Worm (Caenorhabditis elegans): ENCODE data around the gene C05C8.7.

Gene C05C8.7

DNA sequence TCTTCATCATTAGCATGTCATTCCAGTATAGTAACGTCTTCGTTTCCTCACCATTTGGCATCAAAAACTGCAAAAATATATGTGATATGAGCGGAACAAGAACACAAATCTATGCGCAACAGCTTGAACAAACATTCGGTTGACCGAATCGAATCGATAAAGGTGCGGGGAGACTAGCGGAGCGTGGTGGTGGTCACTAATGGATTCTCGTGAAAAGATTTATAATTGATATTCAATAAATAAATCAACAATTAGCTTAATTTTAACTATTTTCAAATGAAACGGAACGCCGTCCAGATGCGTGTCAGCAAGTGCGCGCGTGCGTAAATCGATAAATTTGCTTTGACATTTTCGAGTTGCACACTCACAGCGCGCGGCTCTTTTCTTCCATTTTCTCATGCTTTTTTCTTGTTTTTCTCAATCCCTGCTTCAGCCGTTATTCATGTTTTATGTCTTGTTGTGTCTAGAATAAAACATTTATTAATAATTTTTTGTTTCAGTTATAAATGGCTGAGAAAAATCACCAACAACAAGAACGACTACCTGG lies 25.8 kb downstream of the C05C8.7 start, which contains the start of the genes C13F10.8, C13F10.6 and kxd-1:
C13F10.8 (minus strand) TSS at position 51 of the 547 bp plus-strand sequence.
C13F10.6 (minus strand) TSS at position 67 of the 547 bp plus-strand sequence.
kxd-1 (plus strand) TSS at position 497 of the 547 bp plus-strand sequence.
- TF ChIP-seq hmg-4 (GFP tag; optimal IDR thresholded peaks at IDR 0.05) = peak; percentile 4
- TF ChIP-seq scrt-1 (GFP tag; IDR thresholded peaks at IDR 0.05) = no peak
- TF ChIP-seq tbx-11 (GFP tag; IDR thresholded peaks at IDR 0.05) = no peak

DNA sequence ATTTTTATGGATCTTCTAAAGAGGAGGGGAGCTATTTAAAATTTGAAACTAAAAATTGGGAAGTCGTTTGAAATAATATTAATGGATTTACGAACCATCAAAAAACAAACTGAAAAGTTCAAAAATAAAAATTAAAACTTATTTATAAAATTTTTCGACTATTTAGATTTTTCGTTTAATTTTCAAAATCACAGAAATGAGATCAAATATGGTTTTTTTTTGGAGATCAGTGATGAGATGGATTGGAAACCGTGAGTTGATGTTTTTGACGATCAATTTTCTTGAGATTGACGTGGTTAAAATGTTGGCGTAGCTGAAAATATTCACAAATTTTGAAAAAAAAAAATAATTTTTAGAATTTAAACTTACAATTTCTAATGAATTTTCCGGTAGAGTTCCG lies 27.9 kb downstream of the C05C8.7 start, which contains the start of gene C13F10.5:
C13F10.5 (minus strand) TSS at position 101 of the 400 bp plus-strand sequence.
- no peak for TF ChIP-seq hnd-1 (tag; optimal IDR thresholded peaks at IDR 0.05)
- TF ChIP-seq F13C5.2 (tag; optimal IDR thresholded peaks at IDR 0.05) = no peak
- no peak for TF ChIP-seq hmg-4 (GFP tag; optimal IDR thresholded peaks at IDR 0.05)
- TF ChIP-seq tbx-37 (GFP tag; conservative IDR thresholded peaks at IDR 0.05) = no peak
- TF ChIP-seq tbx-11 (GFP tag; IDR thresholded peaks at IDR 0.05) = no peak
- no peak for TF ChIP-seq flt-1 (GFP tag; IDR thresholded peaks at IDR 0.05)
- no peak for TF ChIP-seq ets-7 (tag; optimal IDR thresholded peaks at IDR 0.05)
- TF ChIP-seq hmbx-1 (tag; optimal IDR thresholded peaks at IDR 0.05) = no peak
- TF ChIP-seq B0310.2 (tag; optimal IDR thresholded peaks at IDR 0.05) = no peak
- TF ChIP-seq sea-1 (GFP tag; conservative IDR thresholded peaks at IDR 0.05) = no peak
- no peak for TF ChIP-seq aly-1 (tag; optimal IDR thresholded peaks at IDR 0.05)
- no peak for TF ChIP-seq ceh-13 (GFP tag; optimal IDR thresholded peaks at IDR 0.05)

- TF ChIP-seq ama-1 (optimal IDR thresholded peaks at IDR 0.05) (no peak), ceh-13 (GFP tag; optimal IDR thresholded peaks at IDR 0.05) (no peak), aly-1 (tag; optimal IDR thresholded peaks at IDR 0.05) (no peak), hmbx-1 (tag; optimal IDR thresholded peaks at IDR 0.05) (no peak), tbx-11 (GFP tag; IDR thresholded peaks at IDR 0.05) (no peak), ets-7 (tag; optimal IDR thresholded peaks at IDR 0.05) (no peak), tra-4 (tag; optimal IDR thresholded peaks at IDR 0.05) (no peak), B0310.2 (tag; optimal IDR thresholded peaks at IDR 0.05) (no peak), ceh-36 (tag; optimal IDR thresholded peaks at IDR 0.05) (no peak), hnd-1 (tag; optimal IDR thresholded peaks at IDR 0.05) (no peak), F13C5.2 (tag; optimal IDR thresholded peaks at IDR 0.05) (no peak), scrt-1 (GFP tag; IDR thresholded peaks at IDR 0.05) (no peak), hmg-4 (GFP tag; optimal IDR thresholded peaks at IDR 0.05) (no peak), tbx-37 (GFP tag; conservative IDR thresholded peaks at IDR 0.05) (no peak), pes-1 (GFP tag; IDR thresholded peaks at IDR 0.05) (no peak)
Measured at ce11 chrV:7216016-7216415, 30.8 kb downstream of the C05C8.7 start.

DNA sequence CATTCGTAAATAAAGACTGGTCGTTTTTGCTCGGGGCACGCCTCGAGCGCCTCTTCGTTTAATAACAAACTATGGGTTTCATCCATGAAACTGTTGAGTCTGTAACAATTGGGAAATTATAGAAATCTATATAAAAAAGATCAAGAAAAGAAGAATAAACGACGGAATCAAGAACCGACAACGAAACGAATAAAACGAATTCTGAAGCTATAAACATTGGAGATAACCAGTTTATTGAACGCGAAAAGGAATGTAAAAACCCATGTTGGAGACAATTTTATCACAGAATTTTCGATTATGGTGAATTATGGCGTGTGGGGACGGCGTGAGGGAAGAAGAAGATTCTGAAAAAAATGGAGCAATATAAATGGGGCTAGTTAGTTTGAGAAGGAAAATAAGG lies 32.0 kb downstream of the C05C8.7 start, which contains the start of gene soap-1:
soap-1 (minus strand) TSS at position 101 of the 400 bp plus-strand sequence.
- TF ChIP-seq F13C5.2 (tag; optimal IDR thresholded peaks at IDR 0.05) (no peak), hnd-1 (tag; optimal IDR thresholded peaks at IDR 0.05) (no peak), ets-7 (tag; optimal IDR thresholded peaks at IDR 0.05) (no peak), tbx-11 (GFP tag; IDR thresholded peaks at IDR 0.05) (no peak), sea-1 (GFP tag; conservative IDR thresholded peaks at IDR 0.05) (no peak), tra-4 (tag; optimal IDR thresholded peaks at IDR 0.05) (no peak), flt-1 (GFP tag; IDR thresholded peaks at IDR 0.05) (no peak), ceh-13 (GFP tag; optimal IDR thresholded peaks at IDR 0.05) (no peak), aly-1 (tag; optimal IDR thresholded peaks at IDR 0.05) (no peak), ama-1 (optimal IDR thresholded peaks at IDR 0.05) (no peak), scrt-1 (GFP tag; IDR thresholded peaks at IDR 0.05) (no peak)

DNA sequence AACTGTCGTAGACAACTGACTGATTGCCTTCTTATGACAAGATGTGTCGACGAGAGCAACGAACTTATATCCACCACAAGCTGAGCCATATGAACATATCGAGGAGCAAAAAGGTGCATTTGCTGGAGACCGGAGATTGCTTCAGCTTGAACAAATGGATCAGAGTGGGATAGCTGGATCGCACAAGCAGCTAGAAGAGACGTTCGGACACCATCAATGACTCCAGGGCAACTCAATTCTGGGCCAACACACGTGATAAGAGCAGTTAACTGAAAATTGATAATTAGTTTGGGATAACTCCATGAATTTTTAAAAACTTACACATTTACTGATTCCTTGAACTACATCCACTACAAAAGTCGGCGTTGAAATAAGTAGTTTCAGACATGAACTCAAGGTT lies 37.8 kb downstream of the C05C8.7 start:
- TF ChIP-seq ceh-36 (tag; optimal IDR thresholded peaks at IDR 0.05) (no peak), aly-1 (tag; optimal IDR thresholded peaks at IDR 0.05) (no peak), flt-1 (GFP tag; IDR thresholded peaks at IDR 0.05) (no peak), pes-1 (GFP tag; IDR thresholded peaks at IDR 0.05) (no peak), ama-1 (optimal IDR thresholded peaks at IDR 0.05) (no peak), ets-7 (tag; optimal IDR thresholded peaks at IDR 0.05) (no peak), sea-1 (GFP tag; conservative IDR thresholded peaks at IDR 0.05) (no peak), scrt-1 (GFP tag; IDR thresholded peaks at IDR 0.05) (no peak), tbx-37 (GFP tag; conservative IDR thresholded peaks at IDR 0.05) (no peak)

DNA sequence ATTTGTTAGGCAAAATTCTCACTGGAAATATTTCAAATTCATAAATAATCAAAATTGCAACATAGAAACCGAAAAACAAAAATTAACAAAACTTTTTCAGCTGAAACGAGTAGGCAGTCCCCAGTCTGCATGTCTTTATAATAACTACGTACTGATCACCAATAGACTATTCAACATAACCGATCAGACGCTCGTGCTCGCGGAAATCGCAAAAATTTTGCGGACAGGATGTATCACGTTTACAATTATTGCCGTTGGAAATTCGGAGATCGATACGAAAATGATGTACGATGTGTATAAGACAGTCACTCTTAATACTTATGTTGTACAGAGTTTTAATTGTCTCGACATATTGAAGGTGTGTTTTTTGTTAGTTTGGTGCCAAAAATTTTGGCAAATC lies 45.5 kb downstream of the C05C8.7 start:
- TF ChIP-seq pes-1 (GFP tag; IDR thresholded peaks at IDR 0.05) (no peak), hmbx-1 (tag; optimal IDR thresholded peaks at IDR 0.05) (no peak), ama-1 (optimal IDR thresholded peaks at IDR 0.05) (no peak), flt-1 (GFP tag; IDR thresholded peaks at IDR 0.05) (no peak), hnd-1 (tag; optimal IDR thresholded peaks at IDR 0.05) (no peak), ets-7 (tag; optimal IDR thresholded peaks at IDR 0.05) (no peak), tra-4 (tag; optimal IDR thresholded peaks at IDR 0.05) (no peak), tbx-37 (GFP tag; conservative IDR thresholded peaks at IDR 0.05) (no peak), ceh-13 (GFP tag; optimal IDR thresholded peaks at IDR 0.05) (no peak), scrt-1 (GFP tag; IDR thresholded peaks at IDR 0.05) (no peak)

DNA sequence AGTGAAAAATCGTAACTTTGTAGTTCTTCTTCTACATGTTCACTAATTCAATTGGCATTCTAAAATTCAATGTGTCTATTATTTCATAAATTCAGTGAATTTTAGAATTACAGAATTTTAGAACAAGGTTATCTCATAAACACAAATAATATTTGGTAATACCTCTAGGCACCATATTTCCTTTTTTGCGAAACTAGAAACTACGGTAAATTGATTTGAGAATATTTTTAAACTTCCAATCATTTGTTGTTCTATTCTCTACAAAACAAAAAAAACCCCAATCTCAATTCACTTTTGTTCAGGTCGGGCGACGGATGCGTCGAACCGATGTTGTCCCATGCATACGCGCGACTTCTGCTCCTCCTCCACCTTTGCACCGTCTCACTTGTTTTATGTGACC lies 46.9 kb downstream of the C05C8.7 start, which contains the start of gene F09G2.1:
F09G2.1 (plus strand) TSS at position 301 of the 400 bp plus-strand sequence.
- TF ChIP-seq hnd-1 (tag; optimal IDR thresholded peaks at IDR 0.05) (no peak), ceh-36 (tag; optimal IDR thresholded peaks at IDR 0.05) (no peak), F13C5.2 (tag; optimal IDR thresholded peaks at IDR 0.05) (no peak), B0310.2 (tag; optimal IDR thresholded peaks at IDR 0.05) (no peak), flt-1 (GFP tag; IDR thresholded peaks at IDR 0.05) (no peak), hmbx-1 (tag; optimal IDR thresholded peaks at IDR 0.05) (no peak), ceh-13 (GFP tag; optimal IDR thresholded peaks at IDR 0.05) (no peak), hmg-4 (GFP tag; optimal IDR thresholded peaks at IDR 0.05) (no peak), aly-1 (tag; optimal IDR thresholded peaks at IDR 0.05) (no peak), tbx-37 (GFP tag; conservative IDR thresholded peaks at IDR 0.05) (no peak), ets-7 (tag; optimal IDR thresholded peaks at IDR 0.05) (no peak), scrt-1 (GFP tag; IDR thresholded peaks at IDR 0.05) (no peak), sea-1 (GFP tag; conservative IDR thresholded peaks at IDR 0.05) (no peak), tra-4 (tag; optimal IDR thresholded peaks at IDR 0.05) (no peak), tbx-11 (GFP tag; IDR thresholded peaks at IDR 0.05) (no peak), ama-1 (optimal IDR thresholded peaks at IDR 0.05) (no peak), pes-1 (GFP tag; IDR thresholded peaks at IDR 0.05) (no peak)
